Fruit fly (Drosophila melanogaster): ENCODE data around the gene CG42854.

CG42854 gene

dm6 chrX:17293385-17293784 is 46.6 kb upstream of the CG42854 start (continued):
- TF ChIP-seq CG11902 (GFP tag; optimal IDR thresholded peaks at IDR 0.05), result no peak
- no peak for TF ChIP-seq svp (GFP tag)
- no peak for TF ChIP-seq fd85E (GFP tag; optimal IDR thresholded peaks at IDR 0.05)
- TF ChIP-seq CG16779 (tag; optimal IDR thresholded peaks at IDR 0.05), result no peak
- TF ChIP-seq CG4318 (GFP tag; optimal IDR thresholded peaks at IDR 0.05), result no peak
- TF ChIP-seq Hr38 (GFP tag; optimal IDR thresholded peaks at IDR 0.05), result no peak
- TF ChIP-seq CG6808 (GFP tag; optimal IDR thresholded peaks at IDR 0.05), result no peak
- TF ChIP-seq CG6792 (GFP tag; optimal IDR thresholded peaks at IDR 0.05), result peak; percentile 3
- no peak for TF ChIP-seq dsx (GFP tag; optimal IDR thresholded peaks at IDR 0.05; ENCODE audit: poor library complexity, severe bottlenecking)
- TF ChIP-seq Met (GFP tag; optimal IDR thresholded peaks at IDR 0.05), result no peak
- no peak for TF ChIP-seq CG9139 (GFP tag; optimal IDR thresholded peaks at IDR 0.05)
- no peak for TF ChIP-seq CG6276 (GFP tag; optimal IDR thresholded peaks at IDR 0.05)
- no peak for TF ChIP-seq Hr39 (GFP tag; optimal IDR thresholded peaks at IDR 0.05)
- TF ChIP-seq CG34406 (GFP tag; optimal IDR thresholded peaks at IDR 0.05), result peak; percentile 36
- no peak for TF ChIP-seq ss (GFP tag; optimal IDR thresholded peaks at IDR 0.05)

DNA sequence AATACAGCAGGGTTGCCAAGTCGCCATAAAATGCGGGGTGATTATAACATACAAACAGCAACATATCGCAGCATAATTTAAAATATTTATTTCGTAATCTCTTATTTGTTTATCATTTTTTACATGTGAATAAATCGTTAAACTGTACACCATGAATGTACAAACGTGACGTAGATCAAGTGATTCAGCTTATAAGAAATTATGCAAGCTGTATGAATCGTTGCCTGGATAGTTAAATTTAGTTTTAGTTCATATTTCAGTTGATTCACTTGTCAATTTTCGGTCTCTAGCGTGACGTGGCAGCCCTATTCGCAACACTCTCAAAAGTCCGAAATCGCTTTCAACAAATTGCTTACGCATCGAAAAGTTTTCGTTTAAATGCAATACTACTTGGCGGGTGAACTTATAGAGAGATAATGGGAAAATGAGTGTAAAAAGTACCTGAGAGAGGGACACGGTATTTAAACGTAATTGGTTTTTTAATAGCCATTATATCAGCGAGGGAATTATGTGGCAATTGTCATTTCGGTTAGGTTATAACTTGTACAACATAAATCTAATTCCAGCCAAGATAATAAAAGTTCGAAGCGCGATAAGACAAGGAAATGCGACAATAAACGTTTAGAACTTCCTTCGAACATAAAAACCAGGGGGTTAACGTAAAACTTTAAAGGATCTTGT is 45.4 kb upstream of the CG42854 start:
- no peak for TF ChIP-seq fkh (GFP tag; optimal IDR thresholded peaks at IDR 0.05)
- TF ChIP-seq Ets96B (tag; optimal IDR thresholded peaks at IDR 0.05), result no peak
- peak; percentile 91 for TF ChIP-seq Eip78C (GFP tag)
- peak; percentile 81 for TF ChIP-seq Met (GFP tag; optimal IDR thresholded peaks at IDR 0.05)
- TF ChIP-seq Gug (GFP tag; IDR thresholded peaks at IDR 0.05), result no peak
- TF ChIP-seq CG8319 (GFP tag; optimal IDR thresholded peaks at IDR 0.05), result peak; percentile 35
- TF ChIP-seq Eip75B (GFP tag; optimal IDR thresholded peaks at IDR 0.05), result peak; percentile 69
- peak; percentile 79 for TF ChIP-seq topi (GFP tag; optimal IDR thresholded peaks at IDR 0.05)
- peak; percentile 67 for TF ChIP-seq acj6 (GFP tag; optimal IDR thresholded peaks at IDR 0.05)
- TF ChIP-seq Smox (GFP tag; optimal IDR thresholded peaks at IDR 0.05), result peak; percentile 79
- peak; percentile 85 for TF ChIP-seq svp (GFP tag)
- TF ChIP-seq CG6792 (GFP tag; optimal IDR thresholded peaks at IDR 0.05), result peak; percentile 72
- TF ChIP-seq Sox102F (GFP tag; optimal IDR thresholded peaks at IDR 0.05), result peak; percentile 73
- peak; percentile 55 for TF ChIP-seq Ets21C (GFP tag; optimal IDR thresholded peaks at IDR 0.05)
- TF ChIP-seq CG6808 (GFP tag; optimal IDR thresholded peaks at IDR 0.05), result peak; percentile 28
- no peak for TF ChIP-seq dac (GFP tag; optimal IDR thresholded peaks at IDR 0.05)
- peak; percentile 80 for TF ChIP-seq esn (GFP tag; optimal IDR thresholded peaks at IDR 0.05)
- peak; percentile 16 for TF ChIP-seq dsx (GFP tag; optimal IDR thresholded peaks at IDR 0.05; ENCODE audit: poor library complexity, severe bottlenecking)
- TF ChIP-seq Sox14 (GFP tag; optimal IDR thresholded peaks at IDR 0.05), result peak; percentile 46
- no peak for TF ChIP-seq CG1621 (tag; optimal IDR thresholded peaks at IDR 0.05)
- no peak for TF ChIP-seq spab (GFP tag; optimal IDR thresholded peaks at IDR 0.05)
- no peak for TF ChIP-seq Eip93F (GFP tag; optimal IDR thresholded peaks at IDR 0.05)
- peak; percentile 39 for TF ChIP-seq CG10669 (GFP tag; optimal IDR thresholded peaks at IDR 0.05)
- peak; percentile 71 for TF ChIP-seq Hr39 (GFP tag; optimal IDR thresholded peaks at IDR 0.05)
- no peak for TF ChIP-seq CG9139 (GFP tag; optimal IDR thresholded peaks at IDR 0.05)
- TF ChIP-seq CG6163 (GFP tag; IDR thresholded peaks at IDR 0.05), result 0 out of 3 replicates have a peak, but pooled peaks have one; percentile 48
- TF ChIP-seq CG10631 (GFP tag; optimal IDR thresholded peaks at IDR 0.05), result peak; percentile 8
- TF ChIP-seq ss (GFP tag; optimal IDR thresholded peaks at IDR 0.05), result peak in 1 of 2 experiments; percentile 15
- TF ChIP-seq CG3032 (tag; optimal IDR thresholded peaks at IDR 0.05), result peak; percentile 21
- TF ChIP-seq CG8119 (GFP tag; IDR thresholded peaks at IDR 0.05), result peak; percentile 62; the same call in 2 of the 3 replicates
- peak; percentile 64 for TF ChIP-seq pdm3 (GFP tag; optimal IDR thresholded peaks at IDR 0.05)
- TF ChIP-seq Blimp-1 (GFP tag; optimal IDR thresholded peaks at IDR 0.05), result peak; percentile 46
- TF ChIP-seq CG4318 (GFP tag; optimal IDR thresholded peaks at IDR 0.05), result peak; percentile 27
- TF ChIP-seq vri (GFP tag; optimal IDR thresholded peaks at IDR 0.05), result peak; percentile 43
- TF ChIP-seq CG6854 (GFP tag; optimal IDR thresholded peaks at IDR 0.05), result no peak
- peak; percentile 62 for TF ChIP-seq Sox15 (GFP tag; optimal IDR thresholded peaks at IDR 0.05)
- peak; percentile 33 for TF ChIP-seq CG7368 (GFP tag; optimal IDR thresholded peaks at IDR 0.05)
- no peak for TF ChIP-seq CG11294 (GFP tag; IDR thresholded peaks at IDR 0.05)
- TF ChIP-seq Lpt (GFP tag; optimal IDR thresholded peaks at IDR 0.05), result peak; percentile 6
- TF ChIP-seq lz (GFP tag; optimal IDR thresholded peaks at IDR 0.05), result peak; percentile 75
- peak; percentile 66 for TF ChIP-seq CG3919 (GFP tag; optimal IDR thresholded peaks at IDR 0.05)
- peak; percentile 54 for TF ChIP-seq net (GFP tag; optimal IDR thresholded peaks at IDR 0.05)
